Fruit fly (Drosophila melanogaster) S2 (cell line): ENCODE measurements around the gene Taf1.

Experiments used
- CG8478 ChIP-seq: fragments of >200 bp; optimal IDR thresholded peaks from 2 replicates; lab custom pipeline; 2018
- CTCF ChIP-seq, 2 experiments: fragments of >200 bp; optimal IDR thresholded peaks; 2 replicates each; lab custom pipeline; 2018

The Taf1 gene

dm6 chr3R:6664371-6665116 is 17.9 kb downstream of the Taf1 start:
- TF ChIP-seq CTCF (optimal IDR thresholded peaks at IDR 0.05; lab: Kevin White, UChicago) (no peak), CG8478 (lab: Kevin White, UChicago) (no peak)

DNA sequence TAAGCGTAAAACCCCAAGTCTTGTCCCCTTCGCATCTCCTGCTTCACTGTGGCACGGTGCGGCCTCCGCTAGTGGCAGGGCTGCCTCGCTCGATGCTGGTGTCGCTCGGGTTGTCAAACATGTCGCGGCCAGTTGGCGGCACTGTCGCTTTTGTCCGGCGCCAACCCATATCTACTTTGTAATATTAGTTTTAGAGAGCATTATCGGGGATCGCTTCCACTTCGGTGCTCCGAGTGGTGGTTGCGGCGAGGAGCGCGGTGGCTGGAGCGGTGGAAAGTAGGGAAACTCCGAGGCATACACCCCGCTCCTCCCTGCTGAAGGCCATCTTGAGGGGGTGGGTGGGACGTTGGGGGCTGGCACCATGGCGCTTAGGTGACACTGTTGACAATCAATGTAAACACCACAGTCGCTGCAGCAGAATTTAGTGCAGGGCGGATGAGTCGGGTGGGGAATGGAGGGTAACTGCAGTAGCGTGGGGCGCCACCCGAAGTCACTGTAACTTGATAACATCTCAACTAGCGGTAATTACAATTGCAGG is 18.5 kb downstream of the Taf1 start:
- no peak for TF ChIP-seq CG8478 (lab: Kevin White, UChicago)
- no peak for TF ChIP-seq CTCF (optimal IDR thresholded peaks at IDR 0.05; lab: Kevin White, UChicago)

DNA sequence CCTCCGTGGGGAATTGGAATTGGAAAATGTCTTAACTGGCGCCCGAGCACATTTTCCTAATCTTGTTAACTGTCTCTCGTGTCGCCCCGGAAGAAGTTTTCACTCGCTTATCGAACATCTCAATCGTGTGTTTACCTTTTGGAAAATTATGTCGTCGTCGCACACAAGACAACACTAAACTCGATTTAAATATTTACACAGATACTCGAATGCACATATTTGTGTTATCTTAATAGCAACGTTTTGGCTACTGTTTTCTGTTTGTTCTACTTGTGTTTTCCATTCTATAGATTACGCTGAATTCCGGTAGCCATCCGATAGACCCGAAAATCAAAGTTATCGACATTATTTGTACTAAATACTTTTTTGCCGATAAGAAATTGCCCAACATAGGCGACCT is 20.6 kb downstream of the Taf1 start:
- TF ChIP-seq CG8478 (lab: Kevin White, UChicago) (no peak), CTCF (optimal IDR thresholded peaks at IDR 0.05; lab: Kevin White, UChicago) (no peak)

DNA sequence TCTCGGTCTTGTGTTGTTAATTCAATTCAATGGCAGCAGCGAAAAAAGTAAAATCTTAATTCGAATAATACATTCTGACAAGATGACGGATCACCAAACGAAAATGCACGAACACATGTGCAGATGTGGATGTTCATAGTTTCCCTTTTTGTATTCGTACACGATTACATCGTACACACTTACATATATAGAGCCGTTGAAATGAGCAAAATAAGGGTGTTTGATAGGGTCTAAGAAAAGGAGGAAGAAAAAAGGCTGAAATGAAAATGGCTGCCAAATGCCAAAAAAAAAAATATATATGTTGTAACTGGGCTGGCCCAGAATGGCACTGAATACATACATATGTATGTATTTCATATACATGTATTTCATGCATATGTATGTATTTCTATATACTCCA is 21.5 kb downstream of the Taf1 start:
- TF ChIP-seq CTCF (optimal IDR thresholded peaks at IDR 0.05; lab: Kevin White, UChicago) (no peak), CG8478 (lab: Kevin White, UChicago) (no peak)

DNA sequence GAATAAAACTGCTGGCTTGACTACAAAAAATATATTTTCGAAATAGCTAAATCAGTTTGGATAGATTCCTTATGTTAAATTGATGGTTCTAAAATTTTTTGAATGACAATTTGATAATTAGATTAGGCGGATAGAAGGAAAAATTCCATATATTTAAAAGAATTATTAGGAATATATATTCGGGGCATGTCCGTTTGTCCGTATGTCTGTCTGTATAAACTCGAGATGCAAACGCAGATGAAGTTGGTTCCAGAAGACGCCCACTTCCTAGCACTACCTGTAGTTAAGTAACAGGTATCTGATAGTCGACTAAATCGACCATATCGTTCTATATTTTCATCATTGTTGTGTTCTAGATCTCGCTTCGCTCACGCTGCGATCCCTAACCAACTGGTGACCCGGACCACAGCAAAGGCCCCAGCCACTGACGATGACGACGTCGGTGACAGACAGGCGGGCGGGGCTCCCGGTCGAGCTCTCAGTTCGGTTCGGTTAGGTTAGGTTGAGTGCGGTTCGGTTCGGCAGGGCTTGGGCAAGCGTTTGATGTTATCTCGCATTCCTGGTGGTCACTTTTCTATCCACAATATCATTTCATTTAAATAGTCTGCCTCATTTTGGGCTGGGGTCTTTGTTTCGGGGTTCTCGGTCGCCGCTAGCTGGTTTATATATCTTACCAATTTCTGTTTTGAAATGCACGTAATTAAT is 25.8 kb downstream of the Taf1 start:
- no peak for TF ChIP-seq CG8478 (lab: Kevin White, UChicago)
- no peak for TF ChIP-seq CTCF (optimal IDR thresholded peaks at IDR 0.05; lab: Kevin White, UChicago)

dm6 chr3R:6674548-6674947 is 27.9 kb downstream of the Taf1 start:
- TF ChIP-seq CTCF (optimal IDR thresholded peaks at IDR 0.05; lab: Kevin White, UChicago) (no peak), CG8478 (lab: Kevin White, UChicago) (no peak)

DNA sequence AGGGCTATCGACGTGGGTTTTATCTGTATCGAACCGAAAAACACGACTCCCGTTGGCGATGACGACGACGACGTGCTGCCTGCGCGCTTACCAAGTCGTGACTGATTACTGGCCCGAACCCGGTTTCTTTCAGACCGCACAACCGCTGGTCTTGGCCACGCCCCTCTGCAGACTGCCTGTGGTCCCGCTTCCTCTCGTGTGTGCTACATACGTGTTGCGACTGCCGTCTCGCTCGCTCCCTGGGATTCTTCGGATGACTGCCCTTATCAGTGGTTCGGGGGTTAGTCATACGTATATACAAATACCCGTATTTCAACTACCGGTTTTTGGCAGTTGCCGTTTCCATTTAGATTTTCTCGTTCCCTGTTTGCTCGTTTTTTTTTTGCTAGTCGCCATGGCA is 31.8 kb downstream of the Taf1 start, which contains the start of gene lab:
Gene lab (minus strand): TSS at position 111 of the 400 bp plus-strand sequence.
- TF ChIP-seq CG8478 (lab: Kevin White, UChicago): no peak
- TF ChIP-seq CTCF (optimal IDR thresholded peaks at IDR 0.05; lab: Kevin White, UChicago): peak in 1 of 2 experiments; percentile 18

- TF ChIP-seq CTCF (optimal IDR thresholded peaks at IDR 0.05; lab: Kevin White, UChicago) (peak in 1 of 2 experiments; percentile 16), CG8478 (lab: Kevin White, UChicago) (no peak)
These were observed 36.4 kb downstream of the Taf1 start for dm6 chr3R:6683135-6683534.

- TF ChIP-seq CG8478 (lab: Kevin White, UChicago): no peak
- TF ChIP-seq CTCF (optimal IDR thresholded peaks at IDR 0.05; lab: Kevin White, UChicago): peak; percentile 76 to 91
These were observed 37.0 kb downstream of the Taf1 start for dm6 chr3R:6683671-6684070.

DNA sequence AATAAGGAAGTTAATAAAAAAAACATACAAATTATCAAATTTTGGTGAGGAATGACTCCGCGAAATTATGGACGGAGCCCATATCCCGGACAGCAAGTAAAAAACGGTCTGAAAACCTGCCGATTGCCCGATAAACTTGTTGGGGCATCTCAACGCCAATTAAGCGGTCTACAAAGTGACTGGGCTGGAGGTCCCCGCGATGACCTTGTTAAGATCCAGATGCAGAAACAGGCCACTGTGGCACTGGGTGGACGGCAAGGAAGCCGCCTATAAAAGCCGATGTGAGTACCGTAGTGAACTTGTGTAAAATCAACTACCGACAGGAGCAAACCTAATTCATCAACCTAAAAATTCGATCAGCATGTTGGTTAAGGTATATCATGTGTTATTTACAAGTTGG is 37.5 kb downstream of the Taf1 start, which contains the start of gene Edg84A:
Gene Edg84A (plus strand): TSS at position 301 of the 400 bp plus-strand sequence.
- no peak for TF ChIP-seq CG8478 (lab: Kevin White, UChicago)
- TF ChIP-seq CTCF (optimal IDR thresholded peaks at IDR 0.05; lab: Kevin White, UChicago): no peak

dm6 chr3R:6686428-6686827 is 39.7 kb downstream of the Taf1 start, which contains the start of gene Ccp84Ag:
Gene Ccp84Ag (plus strand): TSS chr3R:6686728.
- no peak for TF ChIP-seq CTCF (optimal IDR thresholded peaks at IDR 0.05; lab: Kevin White, UChicago)
- TF ChIP-seq CG8478 (lab: Kevin White, UChicago): no peak

- TF ChIP-seq CG8478 (lab: Kevin White, UChicago): no peak
- no peak for TF ChIP-seq CTCF (optimal IDR thresholded peaks at IDR 0.05; lab: Kevin White, UChicago)
These were observed 40.5 kb downstream of the Taf1 start for dm6 chr3R:6687219-6687618.

- TF ChIP-seq CG8478 (lab: Kevin White, UChicago) (no peak), CTCF (optimal IDR thresholded peaks at IDR 0.05; lab: Kevin White, UChicago) (no peak)
These were observed 41.5 kb downstream of the Taf1 start for dm6 chr3R:6688160-6688559.

DNA sequence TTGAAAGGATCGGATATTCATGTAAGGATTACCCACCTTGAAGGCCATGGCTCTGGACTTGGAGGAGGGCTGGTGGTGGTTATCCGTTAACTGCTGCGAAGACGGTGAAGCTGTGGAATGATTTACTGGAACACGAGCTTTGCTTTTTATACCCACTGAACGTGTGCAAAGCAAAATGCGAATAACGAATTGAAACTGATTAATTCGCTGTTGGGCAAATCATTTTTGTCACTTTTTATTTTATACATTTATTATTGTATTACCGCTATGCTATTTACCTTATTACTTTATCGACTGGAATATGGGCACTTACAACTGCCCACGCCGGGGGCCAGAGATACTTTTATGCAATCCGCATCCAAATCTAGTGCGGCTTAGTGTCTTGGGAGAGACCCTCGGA is 43.5 kb downstream of the Taf1 start, which contains the start of gene Ccp84Af:
Gene Ccp84Af (minus strand): TSS at position 101 of the 400 bp plus-strand sequence.
- no peak for TF ChIP-seq CG8478 (lab: Kevin White, UChicago)
- TF ChIP-seq CTCF (optimal IDR thresholded peaks at IDR 0.05; lab: Kevin White, UChicago): no peak

dm6 chr3R:6691658-6692057 is 45.0 kb downstream of the Taf1 start, which contains the start of gene Ccp84Ae:
Gene Ccp84Ae (minus strand): TSS chr3R:6691758.
- TF ChIP-seq CG8478 (lab: Kevin White, UChicago) (no peak), CTCF (optimal IDR thresholded peaks at IDR 0.05; lab: Kevin White, UChicago) (no peak)
